Fruit fly (Drosophila melanogaster) whole organism, embryonic: Measurements from ENCODE around the gene esc.

Experiments
- Atf3 ChIP-seq: fragments of 200-800 bp; sonication (Bioruptor generic); optimal IDR thresholded peaks from 3 replicates; lab custom pipeline; 2016; ENCODE audit warnings: missing biosample characterization, missing genetic modification characterization
- Bgb ChIP-seq: fragments of 200-800 bp; sonication (Bioruptor generic); IDR thresholded peaks from 2 replicates; pipeline ENCODE4 v1.3.6; 2022; ENCODE audit warnings: missing biosample characterization, missing genetic modification characterization; ENCODE audit not compliant: partially characterized antibody
- CG10274 ChIP-seq: fragments of 200-800 bp; sonication (Bioruptor generic); optimal IDR thresholded peaks from 3 replicates; lab custom pipeline; 2017; ENCODE audit warnings: missing biosample characterization, mild to moderate bottlenecking, missing genetic modification characterization
- CG10431 ChIP-seq: fragments of 200-800 bp; sonication (Bioruptor generic); optimal IDR thresholded peaks from 3 replicates; lab custom pipeline; 2018; ENCODE audit warnings: missing biosample characterization, mild to moderate bottlenecking, missing genetic modification characterization
- CG11504 ChIP-seq: fragments of 200-800 bp; sonication (Bioruptor generic); optimal IDR thresholded peaks from 3 replicates; lab custom pipeline; 2019; ENCODE audit warnings: missing biosample characterization, mild to moderate bottlenecking, missing genetic modification characterization, moderate library complexity
- CG12219 ChIP-seq: fragments of 200-800 bp; sonication (Bioruptor generic); optimal IDR thresholded peaks from 3 replicates; lab custom pipeline; 2018; ENCODE audit warnings: missing biosample characterization, mild to moderate bottlenecking, missing genetic modification characterization
- CG12769 ChIP-seq: fragments of 200-800 bp; sonication (Bioruptor generic); optimal IDR thresholded peaks from 2 replicates; lab custom pipeline; 2019; ENCODE audit warnings: missing biosample characterization, mild to moderate bottlenecking, missing genetic modification characterization, moderate library complexity
- CG13123 ChIP-seq: fragments of 200-800 bp; sonication (Bioruptor generic); optimal IDR thresholded peaks from 2 replicates; lab custom pipeline; 2016; ENCODE audit warnings: missing biosample characterization, missing genetic modification characterization
- CG13894 ChIP-seq: fragments of 200-800 bp; sonication (Bioruptor generic); optimal IDR thresholded peaks from 3 replicates; lab custom pipeline; 2018; ENCODE audit warnings: missing biosample characterization, mild to moderate bottlenecking, missing genetic modification characterization, moderate library complexity
- CG14441 ChIP-seq: fragments of 200-800 bp; sonication (Bioruptor generic); IDR thresholded peaks from 2 replicates; pipeline ENCODE4 v1.3.6; 2022; ENCODE audit warnings: missing biosample characterization, missing genetic modification characterization
- CG14667 ChIP-seq: fragments of 200-800 bp; sonication (Bioruptor generic); IDR thresholded peaks from 2 replicates; pipeline ENCODE4 v1.3.6; 2022; ENCODE audit warnings: missing biosample characterization, missing genetic modification characterization
- CG15514 ChIP-seq: fragments of 200-800 bp; sonication (Bioruptor generic); optimal IDR thresholded peaks from 3 replicates; lab custom pipeline; 2017; ENCODE audit warnings: missing biosample characterization, missing genetic modification characterization, mild to moderate bottlenecking, moderate library complexity, missing genetic modification reagents
- CG15601 ChIP-seq: fragments of 200-800 bp; sonication (Bioruptor generic); optimal IDR thresholded peaks from 3 replicates; lab custom pipeline; 2019; ENCODE audit warnings: missing biosample characterization, mild to moderate bottlenecking, missing genetic modification characterization, moderate library complexity
- CG2116 ChIP-seq: fragments of 200-800 bp; sonication (Bioruptor generic); optimal IDR thresholded peaks from 3 replicates; lab custom pipeline; 2018; ENCODE audit warnings: missing biosample characterization, mild to moderate bottlenecking, missing genetic modification characterization
- CG2199 ChIP-seq: fragments of 200-800 bp; sonication (Bioruptor generic); IDR thresholded peaks from 3 replicates; pipeline ENCODE4 v1.3.6; 2022; ENCODE audit warnings: missing biosample characterization, missing genetic modification characterization
- CG2875 ChIP-seq: fragments of 200-800 bp; sonication (Bioruptor generic); optimal IDR thresholded peaks from 2 replicates; lab custom pipeline; 2017; ENCODE audit warnings: missing biosample characterization, mild to moderate bottlenecking, missing genetic modification characterization, missing genetic modification reagents
- CG31224 ChIP-seq: fragments of 200-800 bp; sonication (Bioruptor generic); IDR thresholded peaks from 2 replicates; pipeline ENCODE4 v1.3.6; 2022; ENCODE audit warnings: missing biosample characterization, missing genetic modification characterization
- CG3407 ChIP-seq: fragments of 200-800 bp; sonication (Bioruptor generic); optimal IDR thresholded peaks from 2 replicates; lab custom pipeline; 2018; ENCODE audit warnings: missing biosample characterization, mild to moderate bottlenecking, missing genetic modification characterization
- CG34224 ChIP-seq: fragments of 200-800 bp; sonication (Bioruptor generic); IDR thresholded peaks from 3 replicates; pipeline ENCODE4 v1.3.6; 2022; ENCODE audit warnings: missing biosample characterization, missing genetic modification characterization; ENCODE audit not compliant: partially characterized antibody
- CG3995 ChIP-seq: fragments of 200-800 bp; sonication (Bioruptor generic); optimal IDR thresholded peaks from 3 replicates; lab custom pipeline; 2016; ENCODE audit warnings: missing biosample characterization, missing genetic modification characterization
- CG6175 ChIP-seq: fragments of 200-800 bp; sonication (Bioruptor generic); IDR thresholded peaks from 3 replicates; pipeline ENCODE4 v1.3.6; 2022; ENCODE audit warnings: missing biosample characterization, missing genetic modification characterization
- CG7928 ChIP-seq: fragments of 200-800 bp; sonication (Bioruptor generic); optimal IDR thresholded peaks from 2 replicates; lab custom pipeline; 2017; ENCODE audit warnings: missing biosample characterization, mild to moderate bottlenecking, missing genetic modification characterization
- CG8290 ChIP-seq, 3 experiments: fragments of 200-800 bp; sonication (Bioruptor generic); optimal IDR thresholded peaks; 2 replicates each; lab custom pipeline; 2016 to 2019; ENCODE audit warnings: missing biosample characterization in 3 of 3, missing genetic modification characterization in 3 of 3, mild to moderate bottlenecking in 2 of 3, moderate library complexity in 1 of 3
- CG9876 ChIP-seq: fragments of 200-800 bp; sonication (Bioruptor generic); optimal IDR thresholded peaks from 2 replicates; lab custom pipeline; 2016; ENCODE audit warnings: missing biosample characterization, missing genetic modification characterization
- Deaf1 ChIP-seq: fragments of 200-800 bp; optimal IDR thresholded peaks from 3 replicates; lab custom pipeline; 2019; ENCODE audit warnings: missing biosample characterization, mild to moderate bottlenecking, missing genetic modification characterization, moderate library complexity
- Dip3 ChIP-seq: fragments of 200-800 bp; sonication (Bioruptor generic); optimal IDR thresholded peaks from 3 replicates; lab custom pipeline; 2016; ENCODE audit warnings: missing biosample characterization, missing genetic modification characterization
- Ets65A ChIP-seq: fragments of 200-800 bp; sonication (Bioruptor generic); peaks from one replicate; lab custom pipeline; 2016; ENCODE audit warnings: missing biosample characterization, missing genetic modification characterization
- Hmx ChIP-seq: fragments of 200-800 bp; sonication (Bioruptor generic); optimal IDR thresholded peaks from 2 replicates; lab custom pipeline; 2016; ENCODE audit warnings: missing biosample characterization, missing genetic modification characterization
- Hsf ChIP-seq: fragments of 200-800 bp; sonication (Bioruptor generic); optimal IDR thresholded peaks from 3 replicates; lab custom pipeline; 2016; ENCODE audit warnings: missing biosample characterization, missing genetic modification characterization
- Spps ChIP-seq: fragments of 200-800 bp; sonication (Bioruptor generic); optimal IDR thresholded peaks from 2 replicates; lab custom pipeline; 2018; ENCODE audit warnings: missing biosample characterization, mild to moderate bottlenecking, missing genetic modification characterization
- Xrp1 ChIP-seq: fragments of 200-800 bp; sonication (Bioruptor generic); IDR thresholded peaks from 2 replicates; pipeline ENCODE4 v1.3.6; 2022; ENCODE audit warnings: missing biosample characterization, missing genetic modification characterization
- amos ChIP-seq: fragments of 200-800 bp; sonication (Bioruptor generic); IDR thresholded peaks from 2 replicates; pipeline ENCODE4 v1.3.6; 2022; ENCODE audit warnings: missing biosample characterization, missing genetic modification characterization; ENCODE audit not compliant: partially characterized antibody
- az2 ChIP-seq: fragments of 200-800 bp; sonication (Bioruptor generic); optimal IDR thresholded peaks from 3 replicates; lab custom pipeline; 2016; ENCODE audit warnings: missing biosample characterization, missing genetic modification characterization
- cg ChIP-seq: fragments of 200-800 bp; sonication (Bioruptor generic); optimal IDR thresholded peaks from 3 replicates; lab custom pipeline; 2019; ENCODE audit warnings: missing biosample characterization, mild to moderate bottlenecking, missing genetic modification characterization, moderate library complexity
- chinmo ChIP-seq: fragments of 200-800 bp; sonication (Bioruptor generic); IDR thresholded peaks from 4 replicates; pipeline ENCODE4 v1.3.6; 2022; ENCODE audit warnings: missing biosample characterization, missing genetic modification characterization; ENCODE audit not compliant: partially characterized antibody
- corto ChIP-seq: fragments of 200-800 bp; sonication (Bioruptor generic); optimal IDR thresholded peaks from 2 replicates; lab custom pipeline; 2016; ENCODE audit warnings: missing biosample characterization, mild to moderate bottlenecking, missing genetic modification characterization, moderate library complexity
- dpn ChIP-seq, 2 experiments: fragments of 200-800 bp; sonication (Bioruptor generic); optimal IDR thresholded peaks; 3 replicates each; lab custom pipeline; 2016; ENCODE audit warnings: missing biosample characterization in 2 of 2, missing genetic modification characterization in 2 of 2
- gfzf ChIP-seq: fragments of 200-800 bp; sonication (Bioruptor generic); optimal IDR thresholded peaks from 2 replicates; lab custom pipeline; 2016; ENCODE audit warnings: missing biosample characterization, mild to moderate bottlenecking, missing genetic modification characterization, moderate library complexity
- ken ChIP-seq: fragments of 200-800 bp; sonication (Bioruptor generic); IDR thresholded peaks from 3 replicates; pipeline ENCODE4 v1.3.6; 2022; ENCODE audit warnings: missing biosample characterization, missing genetic modification characterization
- kni ChIP-seq: fragments of 200-800 bp; sonication (Bioruptor generic); optimal IDR thresholded peaks from 3 replicates; lab custom pipeline; 2017; ENCODE audit warnings: mild to moderate bottlenecking, missing biosample characterization, missing genetic modification reagents, missing genetic modification characterization
- lab ChIP-seq: fragments of 200-800 bp; sonication (Bioruptor generic); optimal IDR thresholded peaks from 3 replicates; lab custom pipeline; 2017; ENCODE audit warnings: missing biosample characterization, missing genetic modification characterization, mild to moderate bottlenecking, moderate library complexity, missing genetic modification reagents
- maf-S ChIP-seq: fragments of 200-800 bp; sonication (Bioruptor generic); optimal IDR thresholded peaks from 2 replicates; lab custom pipeline; 2016; ENCODE audit warnings: missing biosample characterization, missing genetic modification characterization
- otp ChIP-seq: fragments of 200-800 bp; sonication (Bioruptor generic); IDR thresholded peaks from 3 replicates; pipeline ENCODE4, ENCODE4 v1.3.6; 2022; ENCODE audit warnings: missing biosample characterization, missing genetic modification characterization
- rib ChIP-seq: fragments of 200-800 bp; sonication (Bioruptor generic); IDR thresholded peaks from 2 replicates; pipeline ENCODE4 v1.3.6; 2022; ENCODE audit warnings: missing biosample characterization, missing genetic modification characterization
- sens ChIP-seq: fragments of 200-800 bp; sonication (Bioruptor generic); peaks from one replicate; lab custom pipeline; 2016; ENCODE audit warnings: missing biosample characterization, missing genetic modification characterization
- tna ChIP-seq: fragments of 200-800 bp; sonication (Bioruptor generic); IDR thresholded peaks from 2 replicates; pipeline ENCODE4 v1.3.6; 2022; ENCODE audit warnings: missing biosample characterization, missing genetic modification characterization; ENCODE audit not compliant: partially characterized antibody
- toy ChIP-seq: fragments of 200-800 bp; sonication (Bioruptor generic); IDR thresholded peaks from 2 replicates; pipeline ENCODE4 v1.3.6; 2022; ENCODE audit warnings: missing biosample characterization, missing genetic modification characterization
- ttk ChIP-seq: fragments of 200-800 bp; sonication (Bioruptor generic); IDR thresholded peaks from 2 replicates; pipeline ENCODE4 v2.1.2; 2022; ENCODE audit warnings: missing biosample characterization, missing genetic modification characterization
- zen2 ChIP-seq: fragments of 200-800 bp; sonication (Bioruptor generic); IDR thresholded peaks from 3 replicates; pipeline ENCODE4 v1.3.6; 2022; ENCODE audit warnings: missing biosample characterization, missing genetic modification characterization; ENCODE audit not compliant: partially characterized antibody

The esc gene

dm6 chr2L:11874232-11874765 lies 45.1 kb upstream of the esc start (continued):
- TF ChIP-seq CG12219 (GFP tag; lab: Kevin White, UChicago) (no peak), CG15601 (no peak), CG13123 (no peak), lab (GFP tag; lab: Kevin White, UChicago) (peak; percentile 2), CG14667 (GFP tag; lab: Robert Waterston, UW) (no peak), Bgb (GFP tag; lab: Robert Waterston, UW) (peak; percentile 22; the same call in 1 of the 2 replicates), zen2 (GFP tag; lab: Robert Waterston, UW) (0 out of 3 replicates have a peak, but pooled peaks have one; percentile 37), ken (GFP tag; lab: Robert Waterston, UW) (0 out of 3 replicates have a peak, but pooled peaks have one; percentile 25), ttk (no peak), amos (GFP tag; lab: Robert Waterston, UW) (peak; percentile 22; the same call in 1 of the 2 replicates), CG2116 (GFP tag; lab: Kevin White, UChicago) (no peak), CG6175 (GFP tag; lab: Robert Waterston, UW) (0 out of 3 replicates have a peak, but pooled peaks have one; percentile 38), CG14441 (GFP tag; lab: Robert Waterston, UW) (no peak), CG15514 (GFP tag; lab: Kevin White, UChicago) (peak; percentile 72), CG12769 (tag; lab: Kevin White, UChicago) (peak; percentile 43), chinmo (GFP tag; lab: Robert Waterston, UW) (peak; percentile 52; the same call in 1 of the 4 replicates), CG2875 (GFP tag; lab: Kevin White, UChicago) (no peak), sens (GFP tag; lab: Kevin White, UChicago) (no peak), CG3995 (no peak), tna (GFP tag; lab: Robert Waterston, UW) (0 out of 2 replicates have a peak, but pooled peaks have one; percentile 10), CG7928 (GFP tag; lab: Kevin White, UChicago) (no peak), Deaf1 (tag; lab: Kevin White, UChicago) (peak; percentile 33), CG34224 (no peak), CG11504 (tag; lab: Kevin White, UChicago) (no peak), CG3407 (no peak), Dip3 (GFP tag; lab: Kevin White, UChicago) (no peak), Ets65A (GFP tag; lab: Kevin White, UChicago) (no peak), CG31224 (no peak), CG2199 (GFP tag; lab: Robert Waterston, UW) (no peak), CG10274 (GFP tag; lab: Kevin White, UChicago) (no peak), toy (GFP tag; lab: Robert Waterston, UW) (no peak), rib (GFP tag; lab: Robert Waterston, UW) (no peak), Hmx (GFP tag; lab: Kevin White, UChicago) (no peak), otp (GFP tag; lab: Robert Waterston, UW) (no peak), Spps (tag; lab: Kevin White, UChicago) (no peak), Hsf (GFP tag; lab: Kevin White, UChicago) (no peak), dpn (GFP tag; optimal IDR thresholded peaks at IDR 0.05; lab: Kevin White, UChicago) (no peak), az2 (no peak), gfzf (GFP tag; lab: Kevin White, UChicago) (no peak), CG9876 (GFP tag; lab: Kevin White, UChicago) (no peak), kni (no peak), maf-S (GFP tag; lab: Kevin White, UChicago) (no peak), CG13894 (tag; lab: Kevin White, UChicago) (peak; percentile 44), Atf3 (GFP tag; lab: Kevin White, UChicago) (no peak), corto (GFP tag; lab: Kevin White, UChicago) (no peak), CG8290 (GFP tag; optimal IDR thresholded peaks at IDR 0.05; lab: Kevin White, UChicago) (no peak), CG8290 (tag; optimal IDR thresholded peaks at IDR 0.05; lab: Kevin White, UChicago) (peak in 1 of 2 experiments; percentile 6), CG10431 (GFP tag; lab: Kevin White, UChicago) (no peak), Xrp1 (GFP tag; lab: Robert Waterston, UW) (no peak), cg (GFP tag; lab: Kevin White, UChicago) (peak; percentile 16)
